Worm (Caenorhabditis elegans) whole organism, L4 larva: ENCODE results near the gene ivns-1.
A peak's percentile ranks its signal among the peaks of the same experiment; 100 is the strongest.

ENCODE experiments used
- T20F7.1 ChIP-seq: fragments of 200-800 bp; sonication (Bioruptor generic); optimal IDR thresholded peaks from 2 replicates; lab custom pipeline; 2018; ENCODE audit warnings: mild to moderate bottlenecking, missing genetic modification characterization, missing compliant biosample characterization
- ceh-82 ChIP-seq: sonication (generic microtip); optimal IDR thresholded peaks from 2 replicates; lab custom pipeline; 2017; ENCODE audit warnings: missing biosample characterization, missing genetic modification characterization
- dmd-9 ChIP-seq: fragments of 200-800 bp; sonication (Bioruptor generic); IDR thresholded peaks from 2 replicates; pipeline ENCODE4 v1.3.6; 2022; ENCODE audit warnings: missing genetic modification reagents, missing genetic modification characterization, missing compliant biosample characterization
- dpl-1 ChIP-seq: fragments of 150-350 bp; optimal IDR thresholded peaks from 2 replicates; lab custom pipeline; 2014; ENCODE audit warnings: missing biosample characterization, missing genetic modification reagents, missing genetic modification characterization
- egl-27 ChIP-seq: sonication (generic microtip); optimal IDR thresholded peaks from 3 replicates; lab custom pipeline; 2017; ENCODE audit warnings: missing biosample characterization, missing genetic modification reagents, missing genetic modification characterization
- lin-29 ChIP-seq: fragments of 200-800 bp; sonication (Bioruptor generic); IDR thresholded peaks from 2 replicates; pipeline ENCODE4 v1.3.6; 2022; ENCODE audit warnings: missing genetic modification reagents, missing genetic modification characterization, missing compliant biosample characterization
- lir-3 ChIP-seq: sonication (generic microtip); optimal IDR thresholded peaks from 2 replicates; lab custom pipeline; 2016; ENCODE audit warnings: mild to moderate bottlenecking, missing genetic modification characterization, missing compliant biosample characterization
- nhr-11 ChIP-seq: fragments of 150-350 bp; optimal IDR thresholded peaks from 2 replicates; lab custom pipeline; 2014; ENCODE audit warnings: missing biosample characterization, missing genetic modification characterization
- nhr-42 ChIP-seq: fragments of 200-800 bp; sonication (Bioruptor generic); IDR thresholded peaks from 2 replicates; pipeline ENCODE4 v1.3.6; 2022; ENCODE audit warnings: missing genetic modification characterization, missing compliant biosample characterization
- pha-4 ChIP-seq, 2 experiments: fragments of 150-350 bp in 1 of 2; fragments of 200-800 bp in 1 of 2; sonication (Bioruptor generic) in 1 of 2; IDR thresholded peaks in 1 of 2; optimal IDR thresholded peaks in 1 of 2; 2 replicates each; pipeline versions ENCODE4 v1.3.6 to Lab custom; 2014 to 2022; ENCODE audit warnings: missing genetic modification characterization in 2 of 2, missing genetic modification reagents in 2 of 2, missing biosample characterization in 1 of 2, missing compliant biosample characterization in 1 of 2
- zfp-3 ChIP-seq: fragments of 200-800 bp; sonication (Bioruptor generic); conservative IDR thresholded peaks from 2 replicates; pipeline ENCODE4 v1.3.6; 2022; ENCODE audit warnings: missing genetic modification reagents, missing genetic modification characterization, missing compliant biosample characterization
- ztf-11 ChIP-seq: fragments of 150-350 bp; optimal IDR thresholded peaks from 2 replicates; lab custom pipeline; 2014; ENCODE audit warnings: missing biosample characterization, missing genetic modification characterization

DNA sequence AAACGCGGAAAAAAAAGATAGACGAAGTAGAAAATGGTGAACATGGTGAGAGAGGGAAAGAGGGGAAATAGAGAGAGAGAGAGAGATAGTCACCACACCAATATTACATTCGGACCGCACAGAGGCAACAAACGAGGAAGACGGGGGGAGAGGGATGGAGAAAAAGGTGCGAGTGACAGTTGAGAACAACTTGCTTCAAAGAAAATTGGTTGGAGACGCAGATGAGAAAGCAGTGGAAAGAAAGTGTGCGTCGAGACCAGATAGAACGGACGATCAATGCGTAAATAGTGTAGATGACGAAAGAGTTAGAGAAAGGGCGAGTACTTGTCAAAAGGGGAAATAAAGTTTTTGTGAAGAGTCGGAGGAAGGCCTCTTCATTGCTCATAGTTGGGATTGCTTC is 36.2 kb upstream of the ivns-1 start:
- TF ChIP-seq lin-29 (GFP tag; lab: Robert Waterston, UW), result no peak
- no peak for TF ChIP-seq ceh-82 (tag; lab: Kevin White, UChicago)
- no peak for TF ChIP-seq ztf-11 (tag; lab: Kevin White, UChicago)
- no peak for TF ChIP-seq T20F7.1 (GFP tag; lab: Kevin White, UChicago)
- TF ChIP-seq nhr-11, result peak; percentile 86
- no peak for TF ChIP-seq dmd-9
- TF ChIP-seq dpl-1 (GFP tag; lab: Kevin White, UChicago), result peak; percentile 30
- 0 out of 2 replicates have a peak, but pooled peaks have one; percentile 14 for TF ChIP-seq pha-4 (GFP tag; IDR thresholded peaks at IDR 0.05; lab: Robert Waterston, UW)
- peak; percentile 58 for TF ChIP-seq pha-4 (tag; optimal IDR thresholded peaks at IDR 0.05; lab: Kevin White, UChicago)
- no peak for TF ChIP-seq zfp-3 (GFP tag; lab: Robert Waterston, UW)
- no peak for TF ChIP-seq nhr-42
- no peak for TF ChIP-seq lir-3 (tag; lab: Kevin White, UChicago)
- TF ChIP-seq egl-27 (tag; lab: Kevin White, UChicago), result peak; percentile 44
